Worm (Caenorhabditis elegans) whole organism, L2 larva: ENCODE results near the gene str-82.

Experiments
- lin-39 ChIP-seq: fragments of 150-350 bp; optimal IDR thresholded peaks from 2 replicates; lab custom pipeline; 2014; ENCODE audit warnings: missing biosample characterization, missing genetic modification reagents, missing genetic modification characterization
- mab-5 ChIP-seq: fragments of 150-350 bp; optimal IDR thresholded peaks from 2 replicates; lab custom pipeline; 2014; ENCODE audit warnings: missing biosample characterization, missing genetic modification characterization
- mbf-1 ChIP-seq: sonication (generic microtip); optimal IDR thresholded peaks from 2 replicates; lab custom pipeline; 2017; ENCODE audit warnings: missing biosample characterization, missing genetic modification characterization
- nhr-23 ChIP-seq: fragments of 150-350 bp; optimal IDR thresholded peaks from 2 replicates; lab custom pipeline; 2014; ENCODE audit warnings: missing biosample characterization, missing genetic modification reagents, missing genetic modification characterization
- nhr-77 ChIP-seq: fragments of 150-350 bp; optimal IDR thresholded peaks from 2 replicates; lab custom pipeline; 2014; ENCODE audit warnings: missing biosample characterization, missing genetic modification characterization
- unc-55 ChIP-seq: fragments of 150-350 bp; sonication (generic microtip); optimal IDR thresholded peaks from 3 replicates; lab custom pipeline; 2014; ENCODE audit warnings: missing biosample characterization, missing genetic modification reagents, missing genetic modification characterization

DNA sequence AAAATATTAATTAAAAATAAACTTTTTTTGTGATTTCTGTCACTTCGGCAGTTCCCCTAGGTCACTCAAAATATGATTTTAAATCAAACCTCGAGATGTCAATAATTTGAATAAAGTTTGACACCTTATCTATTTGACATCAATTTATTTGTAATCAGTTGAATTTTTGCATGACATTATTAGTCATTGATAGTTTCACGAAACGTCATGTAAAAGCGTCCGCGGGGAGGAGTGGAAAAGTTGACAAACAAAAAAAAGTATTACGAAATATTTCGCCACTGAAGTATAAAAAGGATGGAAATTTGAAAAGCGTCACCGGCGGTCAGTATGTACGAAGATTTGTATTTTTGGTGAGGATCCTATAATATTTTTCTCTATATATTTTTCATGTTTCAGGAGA lies 50.3 kb downstream of the str-82 start, which contains the start of gene K09D9.1:
- TF ChIP-seq mab-5 (tag; lab: Kevin White, UChicago) (no peak), unc-55 (GFP tag; lab: Kevin White, UChicago) (no peak), nhr-23 (no peak), nhr-77 (tag; lab: Kevin White, UChicago) (no peak), mbf-1 (tag; lab: Kevin White, UChicago) (no peak), lin-39 (tag; lab: Kevin White, UChicago) (no peak)
